Worm (Caenorhabditis elegans) whole organism, mixed stage, embryonic: ENCODE measurements around the gene srh-23.

ENCODE experiments used
- M03D4.4 ChIP-seq: sonication (generic microtip); optimal IDR thresholded peaks from 2 replicates; lab custom pipeline; 2017; ENCODE audit warnings: mild to moderate bottlenecking, missing genetic modification characterization, missing compliant biosample characterization
- bed-3 ChIP-seq: fragments of 200-800 bp; sonication (Bioruptor generic); optimal IDR thresholded peaks from 3 replicates; lab custom pipeline; 2018; ENCODE audit warnings: mild to moderate bottlenecking, missing genetic modification characterization, moderate library complexity, missing compliant biosample characterization
- blmp-1 ChIP-seq: fragments of 150-350 bp; optimal IDR thresholded peaks from 2 replicates; lab custom pipeline; 2014; ENCODE audit warnings: missing biosample characterization, missing genetic modification characterization
- ceh-39 ChIP-seq: fragments of 150-350 bp; optimal IDR thresholded peaks from 2 replicates; lab custom pipeline; 2014; ENCODE audit warnings: missing biosample characterization, missing genetic modification characterization
- ceh-43 ChIP-seq: fragments of 200-800 bp; sonication (Bioruptor generic); optimal IDR thresholded peaks from 2 replicates; lab custom pipeline; 2018; ENCODE audit warnings: mild to moderate bottlenecking, missing genetic modification characterization, moderate library complexity, missing compliant biosample characterization
- ceh-83 ChIP-seq: fragments of 200-800 bp; sonication (Bioruptor generic); optimal IDR thresholded peaks from 2 replicates; lab custom pipeline; 2018; ENCODE audit warnings: mild to moderate bottlenecking, missing genetic modification characterization, missing compliant biosample characterization
- ces-1 ChIP-seq: fragments of 150-350 bp; optimal IDR thresholded peaks from 2 replicates; lab custom pipeline; 2014; ENCODE audit warnings: missing biosample characterization, missing genetic modification reagents, missing genetic modification characterization
- cnd-1 ChIP-seq: fragments of 200-800 bp; sonication (Bioruptor generic); optimal IDR thresholded peaks from 2 replicates; lab custom pipeline; 2018; ENCODE audit warnings: mild to moderate bottlenecking, missing genetic modification characterization, missing compliant biosample characterization
- drap-1 ChIP-seq: fragments of 200-800 bp; sonication (Bioruptor generic); optimal IDR thresholded peaks from 3 replicates; lab custom pipeline; 2018; ENCODE audit warnings: mild to moderate bottlenecking, missing genetic modification characterization, missing compliant biosample characterization
- elt-1 ChIP-seq: sonication (generic microtip); optimal IDR thresholded peaks from 2 replicates; lab custom pipeline; 2017; ENCODE audit warnings: missing genetic modification characterization, mild to moderate bottlenecking, missing compliant biosample characterization, antibody characterized with exemption, moderate library complexity, borderline replicate concordance; ENCODE audit not compliant: insufficient read depth
- elt-3 ChIP-seq: fragments of 150-350 bp; optimal IDR thresholded peaks from 2 replicates; lab custom pipeline; 2014; ENCODE audit warnings: missing biosample characterization, missing genetic modification characterization
- flh-1 ChIP-seq: fragments of 200-800 bp; sonication (Bioruptor generic); optimal IDR thresholded peaks from 2 replicates; lab custom pipeline; 2018; ENCODE audit warnings: mild to moderate bottlenecking, missing genetic modification characterization, moderate library complexity, missing compliant biosample characterization
- ham-2 ChIP-seq: fragments of 200-800 bp; sonication (Bioruptor generic); optimal IDR thresholded peaks from 2 replicates; lab custom pipeline; 2018; ENCODE audit warnings: mild to moderate bottlenecking, missing genetic modification characterization, missing compliant biosample characterization
- hlh-1 ChIP-seq: fragments of 150-350 bp; optimal IDR thresholded peaks from 2 replicates; lab custom pipeline; 2014; ENCODE audit warnings: missing biosample characterization, missing genetic modification reagents, missing genetic modification characterization
- lin-13 ChIP-seq: fragments of 150-350 bp; optimal IDR thresholded peaks from 2 replicates; lab custom pipeline; 2014; ENCODE audit warnings: missing biosample characterization, missing genetic modification characterization
- lin-32 ChIP-seq: fragments of 200-800 bp; sonication (Bioruptor generic); optimal IDR thresholded peaks from 2 replicates; lab custom pipeline; 2018; ENCODE audit warnings: mild to moderate bottlenecking, missing genetic modification characterization, missing compliant biosample characterization
- lsy-2 ChIP-seq: fragments of 150-350 bp; optimal IDR thresholded peaks from 2 replicates; lab custom pipeline; 2014; ENCODE audit warnings: missing biosample characterization, missing genetic modification characterization
- mab-5 ChIP-seq: fragments of 150-350 bp; optimal IDR thresholded peaks from 2 replicates; lab custom pipeline; 2014; ENCODE audit warnings: missing biosample characterization, missing genetic modification characterization
- mep-1 ChIP-seq: fragments of 150-350 bp; optimal IDR thresholded peaks from 2 replicates; lab custom pipeline; 2017; ENCODE audit warnings: missing biosample characterization, missing genetic modification reagents, missing genetic modification characterization, inconsistent platforms
- mls-2 ChIP-seq: sonication (generic microtip); optimal IDR thresholded peaks from 2 replicates; lab custom pipeline; 2016; ENCODE audit warnings: mild to moderate bottlenecking, missing genetic modification characterization, moderate library complexity, missing compliant biosample characterization
- nhr-2 ChIP-seq: fragments of 150-350 bp; optimal IDR thresholded peaks from 2 replicates; lab custom pipeline; 2014; ENCODE audit warnings: missing biosample characterization, missing genetic modification characterization
- nhr-237 ChIP-seq: fragments of 150-350 bp; optimal IDR thresholded peaks from 2 replicates; lab custom pipeline; 2014; ENCODE audit warnings: missing biosample characterization, missing genetic modification characterization
- nhr-28 ChIP-seq: fragments of 150-350 bp; optimal IDR thresholded peaks from 2 replicates; lab custom pipeline; 2014; ENCODE audit warnings: missing biosample characterization, missing genetic modification characterization
- nhr-76 ChIP-seq: sonication (generic microtip); optimal IDR thresholded peaks from 2 replicates; lab custom pipeline; 2017; ENCODE audit warnings: missing biosample characterization, missing genetic modification characterization
- pha-4 ChIP-seq: fragments of 150-350 bp; optimal IDR thresholded peaks from 2 replicates; lab custom pipeline; 2018; ENCODE audit warnings: missing biosample characterization, missing genetic modification reagents, missing genetic modification characterization
- sem-2 ChIP-seq: fragments of 200-800 bp; sonication (Bioruptor generic); optimal IDR thresholded peaks from 2 replicates; lab custom pipeline; 2018; ENCODE audit warnings: mild to moderate bottlenecking, missing genetic modification characterization, missing compliant biosample characterization
- snpc-4 ChIP-seq: fragments of 150-350 bp; optimal IDR thresholded peaks from 2 replicates; lab custom pipeline; 2014; ENCODE audit warnings: missing biosample characterization, missing genetic modification characterization
- sptf-1 ChIP-seq: sonication (generic microtip); optimal IDR thresholded peaks from 2 replicates; lab custom pipeline; 2017; ENCODE audit warnings: mild to moderate bottlenecking, missing genetic modification characterization, moderate library complexity, missing compliant biosample characterization
- tbx-8 ChIP-seq: fragments of 200-800 bp; sonication (Bioruptor generic); optimal IDR thresholded peaks from 2 replicates; lab custom pipeline; 2018; ENCODE audit warnings: mild to moderate bottlenecking, missing genetic modification characterization, moderate library complexity, missing compliant biosample characterization
- unc-120 ChIP-seq: sonication (generic microtip); optimal IDR thresholded peaks from 2 replicates; lab custom pipeline; 2017; ENCODE audit warnings: missing genetic modification characterization, missing compliant biosample characterization; ENCODE audit not compliant: poor library complexity, severe bottlenecking
- unc-39 ChIP-seq: fragments of 150-350 bp; optimal IDR thresholded peaks from 2 replicates; lab custom pipeline; 2014; ENCODE audit warnings: missing biosample characterization, missing genetic modification characterization
- unc-62 ChIP-seq: fragments of 150-350 bp; optimal IDR thresholded peaks from 2 replicates; lab custom pipeline; 2014; ENCODE audit warnings: missing biosample characterization, missing genetic modification reagents, missing genetic modification characterization
- ztf-11 ChIP-seq: fragments of 150-350 bp; optimal IDR thresholded peaks from 2 replicates; lab custom pipeline; 2014; ENCODE audit warnings: missing biosample characterization, missing genetic modification characterization

srh-23 gene

DNA sequence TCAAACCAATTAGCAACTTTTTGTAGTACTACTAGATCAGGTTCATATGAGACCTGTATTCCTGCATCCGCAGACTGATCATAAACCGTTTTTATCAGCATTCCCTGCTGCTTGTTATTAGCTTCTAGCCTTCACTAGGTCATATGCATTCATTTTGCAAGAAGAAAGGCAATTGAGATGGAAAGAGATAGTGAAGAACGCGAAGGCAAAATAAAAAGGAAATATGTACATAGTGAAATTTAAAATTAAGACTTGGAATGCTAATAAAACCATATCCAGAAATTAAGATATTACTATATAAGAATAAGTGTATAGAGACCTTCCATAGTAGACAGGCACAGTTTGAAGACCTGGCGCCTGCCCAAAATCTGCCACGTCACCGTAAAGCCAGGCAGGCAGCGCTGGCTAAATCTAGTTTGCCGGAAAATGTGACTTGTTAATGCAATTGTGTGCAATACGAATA lies at the start of gene srh-23, which contains the start of gene C02E7.8:
Gene srh-23 (plus strand): TSS at position 413 of the 463 bp plus-strand sequence.
Gene C02E7.8 (minus strand): TSS at position 101 of the 463 bp plus-strand sequence.
- no peak for TF ChIP-seq lsy-2
- TF ChIP-seq lin-32 (GFP tag; lab: Kevin White, UChicago): no peak
- no peak for TF ChIP-seq nhr-28 (tag; lab: Kevin White, UChicago)
- TF ChIP-seq ceh-43 (GFP tag; lab: Kevin White, UChicago): no peak
- TF ChIP-seq elt-1 (tag; lab: Kevin White, UChicago): no peak
- no peak for TF ChIP-seq cnd-1 (tag; lab: Kevin White, UChicago)
- no peak for TF ChIP-seq drap-1 (GFP tag; lab: Kevin White, UChicago)
- TF ChIP-seq lin-13: no peak
- no peak for TF ChIP-seq M03D4.4 (tag; lab: Kevin White, UChicago)
- no peak for TF ChIP-seq mep-1 (tag; lab: Kevin White, UChicago)
- no peak for TF ChIP-seq ztf-11 (tag; lab: Kevin White, UChicago)

DNA sequence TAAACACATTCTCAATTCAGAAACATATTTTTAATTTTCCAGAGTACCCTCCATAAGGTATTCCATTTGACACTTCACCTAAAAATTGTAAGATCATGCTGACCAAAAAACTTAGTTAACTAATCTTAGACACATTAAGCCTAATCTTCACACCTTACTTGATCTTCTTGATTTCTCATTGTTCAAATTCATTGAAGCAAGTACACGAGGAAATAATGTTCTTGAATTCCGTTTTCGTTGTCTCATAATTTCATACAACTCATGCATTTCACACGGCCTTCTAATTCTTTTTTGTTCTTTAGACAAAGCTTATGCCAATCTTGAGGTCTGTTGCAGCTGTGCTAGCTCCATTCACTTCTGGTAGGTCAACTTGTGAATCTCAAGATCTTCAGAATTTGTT lies 48.9 kb upstream of the srh-23 start, which contains the start of gene srd-33:
Gene srd-33 (plus strand): TSS at position 301 of the 400 bp plus-strand sequence.
- TF ChIP-seq unc-39 (tag; lab: Kevin White, UChicago): no peak
- TF ChIP-seq cnd-1 (tag; lab: Kevin White, UChicago): no peak
- no peak for TF ChIP-seq flh-1 (GFP tag; lab: Kevin White, UChicago)
- TF ChIP-seq M03D4.4 (tag; lab: Kevin White, UChicago): no peak
- TF ChIP-seq ceh-39: no peak
- TF ChIP-seq tbx-8: no peak
- TF ChIP-seq elt-3 (tag; lab: Kevin White, UChicago): no peak
- TF ChIP-seq, all 35 proteins: peak for 0

DNA sequence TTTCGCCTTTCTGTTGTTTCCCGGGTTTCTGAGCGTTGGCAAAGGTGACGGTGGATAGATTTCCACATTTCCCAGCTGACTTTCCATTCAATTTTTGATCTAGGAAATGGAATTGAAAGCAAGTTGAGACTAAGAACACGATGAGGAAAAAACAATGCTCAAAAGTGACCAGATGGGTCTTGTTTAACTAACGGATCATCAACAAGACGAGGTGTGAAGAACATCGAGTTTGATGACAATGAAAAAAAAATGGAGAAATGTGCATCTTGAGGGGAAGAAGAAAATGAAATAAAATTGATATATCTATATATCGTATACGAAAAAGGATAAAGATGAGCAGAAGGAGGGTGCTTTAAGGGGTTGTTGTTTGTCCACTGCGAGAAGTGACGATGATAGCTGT lies 43.3 kb upstream of the srh-23 start, which contains the start of gene T19H12.6:
Gene T19H12.6 (minus strand): TSS at position 101 of the 400 bp plus-strand sequence.
- TF ChIP-seq mls-2 (tag; lab: Kevin White, UChicago) (no peak), nhr-76 (tag; lab: Kevin White, UChicago) (no peak), sptf-1 (tag; lab: Kevin White, UChicago) (no peak), unc-39 (tag; lab: Kevin White, UChicago) (no peak), ceh-39 (no peak), lsy-2 (no peak), drap-1 (GFP tag; lab: Kevin White, UChicago) (no peak), unc-62 (GFP tag; lab: Kevin White, UChicago) (no peak), nhr-28 (tag; lab: Kevin White, UChicago) (no peak), ces-1 (GFP tag; lab: Kevin White, UChicago) (no peak), nhr-2 (no peak), snpc-4 (tag; lab: Kevin White, UChicago) (no peak), unc-120 (tag; lab: Kevin White, UChicago) (no peak), hlh-1 (tag; lab: Kevin White, UChicago) (no peak), bed-3 (GFP tag; lab: Kevin White, UChicago) (no peak), ztf-11 (tag; lab: Kevin White, UChicago) (no peak), mab-5 (tag; lab: Kevin White, UChicago) (no peak)

DNA sequence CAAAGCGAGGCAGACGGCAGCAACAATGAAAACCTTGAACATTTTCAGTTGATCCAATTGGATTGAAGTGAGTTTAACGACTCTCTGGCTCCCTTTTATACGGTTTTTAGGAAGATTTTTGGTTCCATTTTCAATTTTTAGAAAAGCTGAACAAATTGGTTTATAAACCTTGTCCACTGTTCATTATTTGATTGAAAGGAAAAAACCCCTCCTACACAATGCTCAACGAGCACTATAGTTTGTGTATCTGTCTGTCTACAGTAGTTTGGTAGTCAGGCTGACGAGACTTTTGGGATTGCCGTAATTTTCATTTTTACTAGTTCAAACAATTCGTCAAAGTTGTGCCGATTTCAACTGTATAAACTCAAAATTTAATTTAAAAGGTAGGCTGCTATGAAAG lies 41.7 kb upstream of the srh-23 start, which contains the start of gene T19H12.15:
Gene T19H12.15 (minus strand): TSS at position 101 of the 400 bp plus-strand sequence.
- TF ChIP-seq sem-2 (GFP tag; lab: Kevin White, UChicago) (no peak), cnd-1 (tag; lab: Kevin White, UChicago) (no peak), blmp-1 (tag; lab: Kevin White, UChicago) (no peak), snpc-4 (tag; lab: Kevin White, UChicago) (no peak), nhr-2 (no peak), nhr-76 (tag; lab: Kevin White, UChicago) (no peak), ham-2 (no peak), unc-120 (tag; lab: Kevin White, UChicago) (no peak), ceh-83 (GFP tag; lab: Kevin White, UChicago) (no peak), pha-4 (tag; lab: Kevin White, UChicago) (no peak), hlh-1 (tag; lab: Kevin White, UChicago) (no peak), drap-1 (GFP tag; lab: Kevin White, UChicago) (no peak), lin-32 (GFP tag; lab: Kevin White, UChicago) (no peak), elt-3 (tag; lab: Kevin White, UChicago) (no peak), sptf-1 (tag; lab: Kevin White, UChicago) (no peak), nhr-237 (tag; lab: Kevin White, UChicago) (no peak), elt-1 (tag; lab: Kevin White, UChicago) (no peak), nhr-28 (tag; lab: Kevin White, UChicago) (no peak), ceh-39 (no peak), mls-2 (tag; lab: Kevin White, UChicago) (no peak)
- TF ChIP-seq, all 35 proteins: peak for 0
